Worm (Caenorhabditis elegans) whole organism, L4 larva: ENCODE results near the gene T19D2.13.

Source experiments
- D1046.2 ChIP-seq: fragments of 200-800 bp; sonication (Bioruptor generic); IDR thresholded peaks from 2 replicates; pipeline ENCODE4 v1.3.6; 2022; ENCODE audit warnings: missing genetic modification characterization, missing compliant biosample characterization
- R02D3.7 ChIP-seq: fragments of 150-350 bp; sonication (generic microtip); optimal IDR thresholded peaks from 3 replicates; lab custom pipeline; 2014; ENCODE audit warnings: missing biosample characterization, missing genetic modification characterization
- Y48G9A.11 ChIP-seq: fragments of 200-800 bp; sonication (Bioruptor generic); IDR thresholded peaks from 2 replicates; pipeline ENCODE4 v1.3.6; 2022; ENCODE audit warnings: missing genetic modification reagents, missing genetic modification characterization, missing compliant biosample characterization
- Y5F2A.4 ChIP-seq: fragments of 200-800 bp; sonication (Bioruptor generic); optimal IDR thresholded peaks from 2 replicates; lab custom pipeline; 2018; ENCODE audit warnings: mild to moderate bottlenecking, missing genetic modification characterization, missing compliant biosample characterization
- aha-1 ChIP-seq: fragments of 150-350 bp; peaks from one replicate; lab custom pipeline; 2014; ENCODE audit warnings: missing biosample characterization, missing genetic modification characterization
- attf-4 ChIP-seq: sonication (generic microtip); optimal IDR thresholded peaks from 3 replicates; lab custom pipeline; 2017; ENCODE audit warnings: missing biosample characterization, missing genetic modification characterization
- ceh-28 ChIP-seq: fragments of 150-350 bp; optimal IDR thresholded peaks from 2 replicates; lab custom pipeline; 2014; ENCODE audit warnings: missing biosample characterization, missing genetic modification reagents, missing genetic modification characterization
- ceh-44 ChIP-seq: fragments of 200-800 bp; sonication (Bioruptor generic); IDR thresholded peaks from 2 replicates; pipeline ENCODE4 v1.3.6; 2022; ENCODE audit warnings: missing genetic modification reagents, missing genetic modification characterization, missing compliant biosample characterization
- ceh-82 ChIP-seq: sonication (generic microtip); optimal IDR thresholded peaks from 2 replicates; lab custom pipeline; 2017; ENCODE audit warnings: missing biosample characterization, missing genetic modification characterization
- cey-2 ChIP-seq: sonication (generic microtip); optimal IDR thresholded peaks from 3 replicates; lab custom pipeline; 2017; ENCODE audit warnings: missing genetic modification characterization, mild to moderate bottlenecking, missing compliant biosample characterization, antibody characterized with exemption, borderline replicate concordance; ENCODE audit not compliant: insufficient read depth
- daf-16 ChIP-seq, 3 experiments: sonication (generic microtip); optimal IDR thresholded peaks; 2 replicates each; lab custom pipeline; 2016 to 2017; ENCODE audit warnings: missing genetic modification characterization in 3 of 3, missing genetic modification reagents in 3 of 3, mild to moderate bottlenecking in 2 of 3, missing compliant biosample characterization in 2 of 3, missing biosample characterization in 1 of 3, moderate library complexity in 1 of 3
- daf-19 ChIP-seq: fragments of 200-800 bp; sonication (Bioruptor generic); conservative IDR thresholded peaks from 2 replicates; pipeline ENCODE4 v1.3.6; 2022; ENCODE audit warnings: missing genetic modification characterization, missing compliant biosample characterization
- daf-8 ChIP-seq: fragments of 200-800 bp; sonication (Bioruptor generic); IDR thresholded peaks from 2 replicates; pipeline ENCODE4 v1.3.6; 2022; ENCODE audit warnings: missing genetic modification characterization, missing compliant biosample characterization
- dpl-1 ChIP-seq: fragments of 150-350 bp; optimal IDR thresholded peaks from 2 replicates; lab custom pipeline; 2014; ENCODE audit warnings: missing biosample characterization, missing genetic modification reagents, missing genetic modification characterization
- fos-1 ChIP-seq: fragments of 150-350 bp; optimal IDR thresholded peaks from 2 replicates; lab custom pipeline; 2014; ENCODE audit warnings: missing biosample characterization, missing genetic modification characterization
- hlh-11 ChIP-seq: fragments of 200-800 bp; sonication (Bioruptor generic); optimal IDR thresholded peaks from 2 replicates; lab custom pipeline; 2018; ENCODE audit warnings: mild to moderate bottlenecking, missing genetic modification characterization, missing compliant biosample characterization
- lim-7 ChIP-seq: fragments of 200-800 bp; sonication (Bioruptor generic); IDR thresholded peaks from 2 replicates; pipeline ENCODE4 v1.3.6; 2022; ENCODE audit warnings: missing genetic modification characterization, missing compliant biosample characterization
- lin-1 ChIP-seq: fragments of 200-800 bp; sonication (Bioruptor generic); IDR thresholded peaks from 2 replicates; pipeline ENCODE4 v1.3.6; 2022; ENCODE audit warnings: missing genetic modification reagents, missing genetic modification characterization, missing compliant biosample characterization
- madf-5 ChIP-seq, 2 experiments: fragments of 200-800 bp; sonication (Bioruptor generic); IDR thresholded peaks; 2 replicates each; pipeline ENCODE4 v1.3.6; 2022; ENCODE audit warnings: missing compliant biosample characterization in 2 of 2, missing genetic modification characterization in 2 of 2
- mxl-2 ChIP-seq: fragments of 200-800 bp; sonication (Bioruptor generic); conservative IDR thresholded peaks from 2 replicates; pipeline ENCODE4 v1.3.6; 2022; ENCODE audit warnings: missing genetic modification reagents, missing genetic modification characterization, missing compliant biosample characterization
- mxl-3 ChIP-seq: fragments of 200-800 bp; sonication (Bioruptor generic); optimal IDR thresholded peaks from 2 replicates; lab custom pipeline; 2018; ENCODE audit warnings: mild to moderate bottlenecking, missing genetic modification characterization, missing compliant biosample characterization
- nhr-111 ChIP-seq: fragments of 200-800 bp; sonication (Bioruptor generic); optimal IDR thresholded peaks from 2 replicates; lab custom pipeline; 2018; ENCODE audit warnings: mild to moderate bottlenecking, missing genetic modification characterization, missing compliant biosample characterization
- nhr-42 ChIP-seq: fragments of 200-800 bp; sonication (Bioruptor generic); IDR thresholded peaks from 2 replicates; pipeline ENCODE4 v1.3.6; 2022; ENCODE audit warnings: missing genetic modification characterization, missing compliant biosample characterization
- nhr-48 ChIP-seq: sonication (generic microtip); optimal IDR thresholded peaks from 2 replicates; lab custom pipeline; 2016; ENCODE audit warnings: mild to moderate bottlenecking, missing genetic modification characterization, missing compliant biosample characterization
- nhr-76 ChIP-seq: fragments of 150-350 bp; optimal IDR thresholded peaks from 2 replicates; lab custom pipeline; 2014; ENCODE audit warnings: missing biosample characterization, missing genetic modification characterization
- pha-4 ChIP-seq, 2 experiments: fragments of 150-350 bp in 1 of 2; fragments of 200-800 bp in 1 of 2; sonication (Bioruptor generic) in 1 of 2; IDR thresholded peaks in 1 of 2; optimal IDR thresholded peaks in 1 of 2; 2 replicates each; pipeline versions ENCODE4 v1.3.6 to Lab custom; 2014 to 2022; ENCODE audit warnings: missing genetic modification characterization in 2 of 2, missing genetic modification reagents in 2 of 2, missing biosample characterization in 1 of 2, missing compliant biosample characterization in 1 of 2
- sdz-12 ChIP-seq: fragments of 200-800 bp; sonication (Bioruptor generic); optimal IDR thresholded peaks from 2 replicates; lab custom pipeline; 2018; ENCODE audit warnings: mild to moderate bottlenecking, missing genetic modification characterization, missing compliant biosample characterization
- skn-1 ChIP-seq: fragments of 150-350 bp; optimal IDR thresholded peaks from 2 replicates; lab custom pipeline; 2014; ENCODE audit warnings: missing biosample characterization, missing genetic modification characterization
- snpc-1.2 ChIP-seq: fragments of 200-800 bp; sonication (Bioruptor generic); IDR thresholded peaks from 2 replicates; pipeline ENCODE4 v1.3.6; 2022; ENCODE audit warnings: missing genetic modification reagents, missing genetic modification characterization, missing compliant biosample characterization
- tag-97 ChIP-seq: fragments of 200-800 bp; sonication (Bioruptor generic); IDR thresholded peaks from 2 replicates; pipeline ENCODE4 v1.3.6; 2022; ENCODE audit warnings: missing genetic modification characterization, missing compliant biosample characterization
- unc-130 ChIP-seq: sonication (generic microtip); optimal IDR thresholded peaks from 2 replicates; lab custom pipeline; 2016; ENCODE audit warnings: missing genetic modification reagents, missing genetic modification characterization, missing compliant biosample characterization
- unc-39 ChIP-seq: sonication (generic microtip); optimal IDR thresholded peaks from 2 replicates; lab custom pipeline; 2017; ENCODE audit warnings: missing biosample characterization, missing genetic modification characterization
- unc-62 ChIP-seq, 3 experiments: fragments of 150-350 bp in 1 of 3; sonication (generic microtip); optimal IDR thresholded peaks in 2 of 3; peaks in 1 of 3; 1 replicate in 1 of 3; 2 replicates in 2 of 3; lab custom pipeline; 2014 to 2017; ENCODE audit warnings: missing biosample characterization in 3 of 3, missing genetic modification characterization in 3 of 3, missing genetic modification reagents in 3 of 3, missing genotype in 1 of 3
- vab-7 ChIP-seq: fragments of 200-800 bp; sonication (Bioruptor generic); IDR thresholded peaks from 2 replicates; pipeline ENCODE4 v1.3.6; 2022; ENCODE audit warnings: missing genetic modification reagents, missing genetic modification characterization, missing compliant biosample characterization
- zip-11 ChIP-seq: fragments of 200-800 bp; sonication (Bioruptor generic); IDR thresholded peaks from 2 replicates; pipeline ENCODE4 v1.3.6; 2022; ENCODE audit warnings: missing genetic modification characterization, missing compliant biosample characterization
- ztf-7 ChIP-seq: fragments of 150-350 bp; optimal IDR thresholded peaks from 2 replicates; lab custom pipeline; 2014; ENCODE audit warnings: missing biosample characterization, missing genetic modification characterization

T19D2.13 gene

DNA sequence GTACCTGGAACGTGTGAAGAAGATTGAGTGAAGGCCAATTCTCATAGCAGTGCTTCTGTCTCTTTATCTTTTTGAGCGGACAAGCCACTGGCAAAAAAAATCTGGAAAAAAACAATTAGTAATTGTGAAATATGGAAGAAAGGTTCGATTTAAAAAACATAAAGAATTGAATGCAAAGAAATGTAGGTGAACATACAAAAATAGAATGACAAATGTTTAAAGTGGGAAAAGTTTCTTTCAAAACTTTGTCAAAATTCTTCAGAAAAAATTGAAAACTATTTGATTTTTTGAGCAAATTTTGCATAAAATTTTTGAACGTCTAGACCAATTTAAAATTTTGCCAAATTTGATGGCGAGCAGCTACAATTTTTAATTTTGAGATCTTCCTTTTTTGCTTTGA lies 1.0 kb upstream of the T19D2.13 start, which contains the start of gene ptp-4A2:
ptp-4A2 (minus strand) TSS at position 101 of the 400 bp plus-strand sequence.
- no peak for TF ChIP-seq nhr-42 (GFP tag; lab: Robert Waterston, UW)
- TF ChIP-seq unc-39 (tag; lab: Kevin White, UChicago): no peak
- TF ChIP-seq daf-19 (GFP tag; lab: Robert Waterston, UW): no peak

ce11 chrX:3938950-3939349 lies 3.2 kb downstream of the T19D2.13 start, which contains the start of gene T19D2.3:
TSS of gene T19D2.3 (plus strand) at chrX:3939250.
- TF ChIP-seq mxl-2 (GFP tag; lab: Robert Waterston, UW): no peak
- TF ChIP-seq R02D3.7: no peak
- no peak for TF ChIP-seq vab-7 (GFP tag; lab: Robert Waterston, UW)
- TF ChIP-seq fos-1 (tag; lab: Kevin White, UChicago): no peak
- TF ChIP-seq cey-2 (tag; lab: Kevin White, UChicago): no peak
- TF ChIP-seq Y48G9A.11 (GFP tag; lab: Robert Waterston, UW): no peak
- no peak for TF ChIP-seq ceh-44
- TF ChIP-seq nhr-76: no peak
- TF ChIP-seq mxl-3 (GFP tag; lab: Kevin White, UChicago): no peak
- TF ChIP-seq ceh-28 (tag; lab: Kevin White, UChicago): no peak
- no peak for TF ChIP-seq nhr-48 (tag; lab: Kevin White, UChicago)

- TF ChIP-seq snpc-1.2: no peak
- TF ChIP-seq aha-1 (tag; lab: Kevin White, UChicago): peak; percentile 96
Observed at ce11 chrX:3937884-3938283, 4.3 kb downstream of the T19D2.13 start.

DNA sequence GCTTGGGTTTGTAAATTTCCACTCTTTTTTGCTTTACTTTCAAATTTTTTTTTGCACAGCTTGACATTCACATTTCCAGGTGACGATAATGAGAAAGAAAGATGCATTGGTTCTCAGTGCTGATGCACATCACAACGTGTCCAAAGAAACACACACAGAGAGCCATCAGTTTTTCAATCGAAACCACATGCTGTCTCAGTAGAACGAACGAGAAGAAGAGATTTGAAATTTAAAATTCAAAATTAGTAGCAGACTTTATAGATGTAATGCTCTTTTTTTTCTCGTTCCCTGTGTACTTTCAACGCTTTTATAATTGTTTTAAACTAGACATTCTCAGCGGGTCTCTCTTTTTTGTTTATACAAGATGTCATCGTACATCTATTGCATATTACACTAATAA lies 4.7 kb downstream of the T19D2.13 start:
- TF ChIP-seq skn-1 (tag; lab: Kevin White, UChicago) (no peak), dpl-1 (GFP tag; lab: Kevin White, UChicago) (no peak), madf-5 (GFP tag; IDR thresholded peaks at IDR 0.05; lab: Robert Waterston, UW) (no peak), vab-7 (GFP tag; lab: Robert Waterston, UW) (no peak), daf-19 (GFP tag; lab: Robert Waterston, UW) (no peak), zip-11 (no peak), lim-7 (GFP tag; lab: Robert Waterston, UW) (no peak), D1046.2 (GFP tag; lab: Robert Waterston, UW) (no peak), snpc-1.2 (no peak), ceh-82 (no peak), tag-97 (GFP tag; lab: Robert Waterston, UW) (no peak), daf-8 (GFP tag; lab: Robert Waterston, UW) (no peak), R02D3.7 (no peak), hlh-11 (tag; lab: Kevin White, UChicago) (no peak), daf-16 (GFP tag; optimal IDR thresholded peaks at IDR 0.05; lab: Kevin White, UChicago) (no peak), daf-16 (tag; optimal IDR thresholded peaks at IDR 0.05; lab: Kevin White, UChicago) (no peak), nhr-111 (GFP tag; lab: Kevin White, UChicago) (no peak), attf-4 (no peak)

- TF ChIP-seq sdz-12 (GFP tag; lab: Kevin White, UChicago) (no peak), unc-62 (GFP tag; optimal IDR thresholded peaks at IDR 0.05 in 1 of 2; lab: Kevin White, UChicago) (peak in 1 of 2 experiments; percentile 23), unc-62 (tag; optimal IDR thresholded peaks at IDR 0.05; lab: Kevin White, UChicago) (no peak)
Observed at ce11 chrX:3932694-3933093, 9.5 kb downstream of the T19D2.13 start.

DNA sequence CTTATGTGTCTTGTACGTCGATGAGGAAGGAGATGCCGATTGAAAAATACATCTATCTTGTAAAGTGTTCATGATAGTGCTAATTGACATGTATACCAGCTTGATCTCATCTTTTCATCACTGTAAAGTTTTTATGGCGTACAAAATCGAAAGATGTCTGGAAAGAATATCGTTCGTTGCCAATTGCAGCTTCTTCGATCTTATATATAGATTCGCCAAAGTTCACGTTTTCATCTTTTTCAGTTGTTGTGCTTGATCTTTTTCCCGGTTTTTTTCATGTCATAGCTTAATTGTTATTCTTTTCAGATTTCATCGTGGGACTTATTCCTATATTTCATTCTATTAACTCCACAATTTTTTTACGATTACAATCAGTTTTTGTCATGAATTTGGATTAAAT lies 10.8 kb downstream of the T19D2.13 start, which contains the start of gene adt-3:
adt-3 (plus strand) TSS at position 301 of the 400 bp plus-strand sequence.
- TF ChIP-seq Y5F2A.4 (GFP tag; lab: Kevin White, UChicago): no peak
- TF ChIP-seq nhr-48 (tag; lab: Kevin White, UChicago): no peak
- no peak for TF ChIP-seq ztf-7 (tag; lab: Kevin White, UChicago)
- TF ChIP-seq unc-130: no peak
- no peak for TF ChIP-seq pha-4 (GFP tag; IDR thresholded peaks at IDR 0.05; lab: Robert Waterston, UW)
- no peak for TF ChIP-seq pha-4 (tag; optimal IDR thresholded peaks at IDR 0.05; lab: Kevin White, UChicago)
- TF ChIP-seq aha-1 (tag; lab: Kevin White, UChicago): no peak
- no peak for TF ChIP-seq lin-1 (GFP tag; lab: Robert Waterston, UW)
- TF ChIP-seq mxl-3 (GFP tag; lab: Kevin White, UChicago): no peak
- TF ChIP-seq nhr-111 (GFP tag; lab: Kevin White, UChicago): no peak
- TF ChIP-seq, all 104 proteins: peak for 0
